Worm (Caenorhabditis elegans) whole organism, L1 larva: Measurements from ENCODE around the gene F58E6.8.

Source experiments
- ceh-82 ChIP-seq, 3 experiments: fragments of 150-350 bp in 1 of 3; sonication (generic microtip) in 2 of 3; optimal IDR thresholded peaks; 2 replicates each; lab custom pipeline; 2014 to 2017; ENCODE audit warnings: missing biosample characterization in 3 of 3, missing genetic modification characterization in 3 of 3
- ceh-90 ChIP-seq: sonication (generic microtip); optimal IDR thresholded peaks from 2 replicates; lab custom pipeline; 2016; ENCODE audit warnings: missing genetic modification characterization, missing compliant biosample characterization
- fkh-10 ChIP-seq: sonication (generic microtip); optimal IDR thresholded peaks from 2 replicates; lab custom pipeline; 2017; ENCODE audit warnings: missing biosample characterization, missing genetic modification reagents, missing genetic modification characterization
- lin-35 ChIP-seq, 2 experiments: fragments of 150-350 bp; optimal IDR thresholded peaks; 2 replicates each; lab custom pipeline; 2014; ENCODE audit warnings: missing biosample characterization in 2 of 2, missing genetic modification characterization in 2 of 2, missing genetic modification reagents in 2 of 2
- mef-2 ChIP-seq: fragments of 150-350 bp; optimal IDR thresholded peaks from 2 replicates; lab custom pipeline; 2014; ENCODE audit warnings: missing biosample characterization, missing genetic modification characterization
- nhr-237 ChIP-seq: fragments of 150-350 bp; optimal IDR thresholded peaks from 2 replicates; lab custom pipeline; 2014; ENCODE audit warnings: missing biosample characterization, missing genetic modification characterization
- pqm-1 ChIP-seq: sonication (generic microtip); optimal IDR thresholded peaks from 3 replicates; lab custom pipeline; 2017; ENCODE audit warnings: missing biosample characterization, missing genetic modification characterization
- rnt-1 ChIP-seq: sonication (generic microtip); optimal IDR thresholded peaks from 2 replicates; lab custom pipeline; 2016; ENCODE audit warnings: mild to moderate bottlenecking, missing genetic modification characterization, moderate library complexity, missing compliant biosample characterization
- tbx-2 ChIP-seq: sonication (generic microtip); optimal IDR thresholded peaks from 2 replicates; lab custom pipeline; 2016; ENCODE audit warnings: missing genetic modification characterization, missing compliant biosample characterization

- TF ChIP-seq ceh-82 (tag; optimal IDR thresholded peaks at IDR 0.05; lab: Kevin White, UChicago), result no peak
- TF ChIP-seq rnt-1 (tag; lab: Kevin White, UChicago), result no peak
- TF ChIP-seq nhr-237 (tag; lab: Kevin White, UChicago), result no peak
- TF ChIP-seq lin-35 (GFP tag; optimal IDR thresholded peaks at IDR 0.05; lab: Kevin White, UChicago), result no peak
- TF ChIP-seq fkh-10 (GFP tag; lab: Kevin White, UChicago), result no peak
- TF ChIP-seq ceh-90 (tag; lab: Kevin White, UChicago), result no peak
- no peak for TF ChIP-seq pqm-1 (tag; lab: Kevin White, UChicago)
- no peak for TF ChIP-seq mef-2 (tag; lab: Kevin White, UChicago)
- no peak for TF ChIP-seq tbx-2 (tag; lab: Kevin White, UChicago)
Measured at ce11 chrV:9753554-9753953, 2.1 kb downstream of the F58E6.8 start.
